Worm (Caenorhabditis elegans): ENCODE data around the gene Y97E10AR.6.
A peak's percentile ranks its signal among the peaks of the same experiment; 100 is the strongest.

- TF ChIP-seq pha-4 (tag; optimal IDR thresholded peaks at IDR 0.05) (no peak), attf-6 (GFP tag; IDR thresholded peaks at IDR 0.05) (no peak), madf-10 (tag; optimal IDR thresholded peaks at IDR 0.05) (no peak), snpc-1.3 (tag; optimal IDR thresholded peaks at IDR 0.05; ENCODE audit: insufficient read depth) (peak; percentile 8), nhr-179 (tag; optimal IDR thresholded peaks at IDR 0.05) (no peak), unc-62 (GFP tag; optimal IDR thresholded peaks at IDR 0.05) (no peak), bed-1 (GFP tag; IDR thresholded peaks at IDR 0.05) (no peak), gei-17 (GFP tag; optimal IDR thresholded peaks at IDR 0.05) (no peak), K11D2.4 (GFP tag; IDR thresholded peaks at IDR 0.05) (no peak), chd-7 (tag; optimal IDR thresholded peaks at IDR 0.05) (no peak), C17E4.6 (GFP tag; IDR thresholded peaks at IDR 0.05) (no peak), B0019.2 (GFP tag; conservative IDR thresholded peaks at IDR 0.05) (no peak)
Measured at ce11 chrV:8010103-8010502, 3.6 kb downstream of the Y97E10AR.6 start, which contains the start of gene Y97E10AR.4.

Data from whole organism, young adult.